Fruit fly (Drosophila melanogaster) whole organism, pupa: ENCODE data around the gene Eig71Eh.

ENCODE experiments used
- CG10348 ChIP-seq: fragments of 200-800 bp; sonication (Bioruptor generic); IDR thresholded peaks from 2 replicates; pipeline ENCODE4 v1.3.6; 2022; ENCODE audit warnings: missing biosample characterization, missing genetic modification characterization
- CG12605 ChIP-seq: fragments of 200-800 bp; sonication (Bioruptor generic); IDR thresholded peaks from 2 replicates; pipeline ENCODE4 v1.3.6; 2022; ENCODE audit warnings: missing biosample characterization, missing genetic modification characterization
- CG13204 ChIP-seq: fragments of 200-800 bp; sonication (Bioruptor generic); optimal IDR thresholded peaks from 2 replicates; lab custom pipeline; 2018; ENCODE audit warnings: missing biosample characterization, mild to moderate bottlenecking, missing genetic modification characterization, moderate library complexity
- CG14655 ChIP-seq: fragments of 200-800 bp; sonication (Bioruptor generic); optimal IDR thresholded peaks from 3 replicates; lab custom pipeline; 2017; ENCODE audit warnings: mild to moderate bottlenecking, missing biosample characterization, missing genetic modification reagents, missing genetic modification characterization
- CG15710 ChIP-seq: fragments of 200-800 bp; sonication (Bioruptor generic); optimal IDR thresholded peaks from 2 replicates; lab custom pipeline; 2018; ENCODE audit warnings: missing biosample characterization, mild to moderate bottlenecking, missing genetic modification characterization, moderate library complexity
- CG17806 ChIP-seq: fragments of 200-800 bp; sonication (Bioruptor generic); optimal IDR thresholded peaks from 2 replicates; lab custom pipeline; 2018; ENCODE audit warnings: missing biosample characterization, mild to moderate bottlenecking, missing genetic modification characterization, moderate library complexity
- CG32121 ChIP-seq: fragments of 200-800 bp; sonication (Bioruptor generic); IDR thresholded peaks from 2 replicates; pipeline ENCODE4 v1.3.6; 2022; ENCODE audit warnings: missing biosample characterization, missing genetic modification characterization
- CG34367 ChIP-seq: fragments of 200-800 bp; sonication (Bioruptor generic); optimal IDR thresholded peaks from 2 replicates; lab custom pipeline; 2018; ENCODE audit warnings: missing biosample characterization, mild to moderate bottlenecking, missing genetic modification characterization
- CG4496 ChIP-seq: fragments of 200-800 bp; sonication (Bioruptor generic); IDR thresholded peaks from 3 replicates; pipeline ENCODE4 v1.3.6; 2022; ENCODE audit warnings: missing biosample characterization, missing genetic modification characterization
- CG8159 ChIP-seq: fragments of 200-800 bp; sonication (Bioruptor generic); optimal IDR thresholded peaks from 3 replicates; lab custom pipeline; 2018; ENCODE audit warnings: missing biosample characterization, mild to moderate bottlenecking, missing genetic modification characterization, moderate library complexity
- CG8301 ChIP-seq: fragments of 200-800 bp; sonication (Bioruptor generic); optimal IDR thresholded peaks from 2 replicates; lab custom pipeline; 2018; ENCODE audit warnings: missing biosample characterization, mild to moderate bottlenecking, missing genetic modification characterization
- CG9948 ChIP-seq: fragments of 200-800 bp; sonication (Bioruptor generic); optimal IDR thresholded peaks from 2 replicates; lab custom pipeline; 2018; ENCODE audit warnings: missing biosample characterization, mild to moderate bottlenecking, missing genetic modification characterization, moderate library complexity
- D1 ChIP-seq: fragments of 200-800 bp; sonication (Bioruptor generic); optimal IDR thresholded peaks from 2 replicates; lab custom pipeline; 2018; ENCODE audit warnings: missing biosample characterization, mild to moderate bottlenecking, missing genetic modification characterization, moderate library complexity
- EcR ChIP-seq: fragments of 200-800 bp; sonication (Bioruptor generic); optimal IDR thresholded peaks from 3 replicates; lab custom pipeline; 2019; ENCODE audit warnings: missing biosample characterization, missing genetic modification characterization, mild to moderate bottlenecking, moderate library complexity, missing genetic modification reagents
- Ets98B ChIP-seq: fragments of 200-800 bp; sonication (Bioruptor generic); IDR thresholded peaks from 2 replicates; pipeline ENCODE4 v1.3.6; 2022; ENCODE audit warnings: missing biosample characterization, missing genetic modification characterization
- Pif1A ChIP-seq: fragments of 200-800 bp; sonication (Bioruptor generic); optimal IDR thresholded peaks from 3 replicates; lab custom pipeline; 2016; ENCODE audit warnings: missing biosample characterization, missing genetic modification characterization
- Pif1B ChIP-seq: fragments of 200-800 bp; sonication (Bioruptor generic); optimal IDR thresholded peaks from 3 replicates; lab custom pipeline; 2016; ENCODE audit warnings: missing biosample characterization, missing genetic modification characterization
- Snoo ChIP-seq: fragments of 200-800 bp; sonication (Bioruptor generic); optimal IDR thresholded peaks from 3 replicates; lab custom pipeline; 2017; ENCODE audit warnings: missing biosample characterization, mild to moderate bottlenecking, missing genetic modification characterization, inconsistent platforms
- fd96Ca ChIP-seq: fragments of 200-800 bp; sonication (Bioruptor generic); IDR thresholded peaks from 3 replicates; pipeline ENCODE4 v1.3.6; 2022; ENCODE audit warnings: missing biosample characterization, missing genetic modification characterization
- gl ChIP-seq: fragments of 200-800 bp; sonication (Bioruptor generic); optimal IDR thresholded peaks from 2 replicates; lab custom pipeline; 2018; ENCODE audit warnings: missing biosample characterization, mild to moderate bottlenecking, missing genetic modification characterization
- rn ChIP-seq: fragments of 200-800 bp; sonication (Bioruptor generic); IDR thresholded peaks from 2 replicates; pipeline ENCODE4 v1.3.6; 2022; ENCODE audit warnings: missing biosample characterization, missing genetic modification characterization

The Eig71Eh gene

DNA sequence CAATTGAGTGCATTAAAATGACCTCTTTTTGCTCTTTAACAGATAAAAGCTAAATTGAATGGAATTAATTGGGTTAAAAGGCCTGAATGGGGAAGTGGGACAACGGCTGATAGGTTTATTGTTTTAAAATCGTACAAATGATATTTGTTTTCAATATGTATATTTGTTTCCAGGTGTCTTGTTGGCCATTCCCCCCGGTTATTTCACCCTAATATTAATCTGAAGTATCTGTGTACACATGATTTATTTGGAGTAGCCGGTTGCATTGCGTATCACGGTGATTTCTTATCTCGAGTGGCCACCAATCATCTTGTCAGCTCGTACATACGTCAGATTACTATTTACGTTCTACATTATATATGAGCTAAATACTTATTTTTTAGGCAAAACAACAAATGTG lies 22.9 kb downstream of the Eig71Eh start:
- no peak for TF ChIP-seq CG14655
- TF ChIP-seq Snoo (tag; lab: Kevin White, UChicago): no peak
- no peak for TF ChIP-seq CG34367
- no peak for TF ChIP-seq D1
- peak; percentile 1 for TF ChIP-seq EcR (GFP tag; lab: Kevin White, UChicago)
- TF ChIP-seq CG15710: no peak
- no peak for TF ChIP-seq CG8159 (tag; lab: Kevin White, UChicago)

DNA sequence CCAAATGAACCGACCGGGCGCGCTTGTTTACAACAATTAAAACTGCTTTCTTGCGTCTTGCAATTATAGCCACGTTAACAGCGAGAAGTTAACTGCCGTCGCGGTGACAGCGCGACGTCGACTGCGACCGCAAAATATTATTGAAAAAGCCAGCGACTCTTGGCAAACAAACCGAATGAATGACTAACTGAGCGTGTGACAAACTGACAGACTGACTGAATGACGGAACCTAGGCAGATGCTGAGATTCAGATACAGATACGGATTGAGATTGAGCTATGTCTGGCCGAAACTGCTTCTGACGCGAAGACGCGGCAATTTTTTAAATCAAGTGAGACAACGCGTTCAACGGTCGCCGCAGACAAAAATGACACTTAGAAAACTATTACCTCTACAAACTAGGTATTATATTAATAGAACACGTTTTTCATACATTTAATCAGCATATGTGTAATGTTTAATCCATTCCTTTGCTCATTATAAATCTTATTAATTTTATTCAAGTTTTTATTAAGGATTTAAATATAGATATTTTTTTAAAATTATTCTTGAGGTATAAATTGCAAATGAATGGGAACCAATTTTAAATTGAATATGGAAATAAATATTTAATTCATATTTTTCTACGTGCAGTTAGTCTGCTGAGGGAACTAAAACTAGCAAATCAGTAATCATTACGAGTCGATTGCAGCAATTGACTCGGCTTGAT lies 24.7 kb downstream of the Eig71Eh start:
- TF ChIP-seq CG17806 (tag; lab: Kevin White, UChicago): no peak
- TF ChIP-seq CG15710: no peak
- no peak for TF ChIP-seq Snoo (tag; lab: Kevin White, UChicago)
- TF ChIP-seq CG4496 (GFP tag; lab: Robert Waterston, UW): no peak
- TF ChIP-seq CG34367: no peak
- no peak for TF ChIP-seq CG14655
- no peak for TF ChIP-seq CG32121
- TF ChIP-seq CG8301: no peak
- no peak for TF ChIP-seq Pif1A (GFP tag; lab: Kevin White, UChicago)
- TF ChIP-seq CG8159 (tag; lab: Kevin White, UChicago): no peak
- TF ChIP-seq Ets98B: no peak

DNA sequence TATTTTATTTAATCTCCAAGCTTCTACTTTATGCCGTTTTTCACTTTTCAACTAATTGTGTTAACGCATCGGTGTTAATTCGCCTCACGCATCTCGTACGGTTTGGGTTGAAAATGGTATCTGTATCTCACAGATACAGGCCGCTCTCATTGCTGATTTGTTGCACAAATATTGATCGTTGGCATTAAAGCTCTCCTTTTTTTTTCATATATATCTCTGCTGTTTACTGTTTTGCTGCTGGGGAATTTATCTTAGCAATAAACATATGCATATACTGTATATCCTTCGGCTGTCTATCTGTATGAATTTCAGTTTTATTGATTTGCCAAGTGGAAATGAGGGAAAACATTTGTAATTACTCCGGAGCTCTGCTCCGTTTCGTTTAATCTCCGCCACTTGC lies 26.6 kb downstream of the Eig71Eh start:
- TF ChIP-seq CG13204 (GFP tag; lab: Kevin White, UChicago): no peak
- no peak for TF ChIP-seq Snoo (tag; lab: Kevin White, UChicago)
- no peak for TF ChIP-seq Pif1A (GFP tag; lab: Kevin White, UChicago)
- TF ChIP-seq CG10348 (GFP tag; lab: Robert Waterston, UW): no peak
- TF ChIP-seq gl (tag; lab: Kevin White, UChicago): no peak
- no peak for TF ChIP-seq CG8159 (tag; lab: Kevin White, UChicago)
- TF ChIP-seq Ets98B: no peak
- TF ChIP-seq fd96Ca (GFP tag; lab: Robert Waterston, UW): no peak
- no peak for TF ChIP-seq CG14655
- no peak for TF ChIP-seq EcR (GFP tag; lab: Kevin White, UChicago)
- TF ChIP-seq Pif1B (GFP tag; lab: Kevin White, UChicago): no peak
- TF ChIP-seq D1: no peak
- TF ChIP-seq CG4496 (GFP tag; lab: Robert Waterston, UW): no peak

DNA sequence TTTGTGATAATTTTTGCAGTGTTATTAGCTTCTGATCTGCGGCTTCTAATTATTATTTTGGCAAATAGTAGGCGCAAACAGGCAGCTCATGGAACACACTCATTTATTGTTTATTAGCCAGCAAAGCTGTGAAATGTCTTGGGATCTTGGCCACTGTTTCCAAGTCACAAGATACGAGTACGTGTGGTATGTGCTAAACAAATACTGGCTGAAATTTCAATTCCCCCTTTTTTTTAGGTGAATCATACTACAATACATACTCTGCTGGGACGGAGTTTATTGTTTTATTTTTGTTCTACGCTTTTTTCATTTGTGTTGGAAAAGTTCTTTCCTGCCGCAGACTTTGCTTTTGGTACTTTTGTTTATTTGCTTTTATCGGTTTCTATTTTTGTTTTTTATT lies 28.2 kb downstream of the Eig71Eh start:
- TF ChIP-seq D1 (no peak), Pif1B (GFP tag; lab: Kevin White, UChicago) (no peak), Snoo (tag; lab: Kevin White, UChicago) (no peak), CG12605 (GFP tag; lab: Robert Waterston, UW) (no peak), CG9948 (tag; lab: Kevin White, UChicago) (no peak)

DNA sequence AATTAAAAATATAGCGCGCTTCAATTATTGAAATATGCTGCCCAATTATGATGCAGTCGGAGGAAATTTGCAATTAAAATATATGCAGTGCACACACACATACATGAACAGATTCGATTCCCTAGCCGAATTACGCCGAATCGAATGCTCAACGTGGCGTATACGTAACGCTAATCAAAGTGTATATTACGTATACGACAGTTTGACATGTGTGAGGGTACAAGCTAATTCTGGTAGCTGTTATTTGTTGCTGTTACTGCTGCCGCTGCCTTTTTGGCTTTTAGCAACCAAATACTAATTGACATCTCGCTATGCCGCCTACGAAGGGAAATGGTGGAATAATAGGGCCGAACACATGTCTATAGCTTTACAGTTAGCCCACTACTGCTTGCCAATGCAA lies 31.9 kb downstream of the Eig71Eh start:
- TF ChIP-seq CG4496 (GFP tag; lab: Robert Waterston, UW): no peak
- TF ChIP-seq gl (tag; lab: Kevin White, UChicago): no peak
- no peak for TF ChIP-seq CG12605 (GFP tag; lab: Robert Waterston, UW)
- TF ChIP-seq CG14655: no peak
- no peak for TF ChIP-seq Pif1B (GFP tag; lab: Kevin White, UChicago)

DNA sequence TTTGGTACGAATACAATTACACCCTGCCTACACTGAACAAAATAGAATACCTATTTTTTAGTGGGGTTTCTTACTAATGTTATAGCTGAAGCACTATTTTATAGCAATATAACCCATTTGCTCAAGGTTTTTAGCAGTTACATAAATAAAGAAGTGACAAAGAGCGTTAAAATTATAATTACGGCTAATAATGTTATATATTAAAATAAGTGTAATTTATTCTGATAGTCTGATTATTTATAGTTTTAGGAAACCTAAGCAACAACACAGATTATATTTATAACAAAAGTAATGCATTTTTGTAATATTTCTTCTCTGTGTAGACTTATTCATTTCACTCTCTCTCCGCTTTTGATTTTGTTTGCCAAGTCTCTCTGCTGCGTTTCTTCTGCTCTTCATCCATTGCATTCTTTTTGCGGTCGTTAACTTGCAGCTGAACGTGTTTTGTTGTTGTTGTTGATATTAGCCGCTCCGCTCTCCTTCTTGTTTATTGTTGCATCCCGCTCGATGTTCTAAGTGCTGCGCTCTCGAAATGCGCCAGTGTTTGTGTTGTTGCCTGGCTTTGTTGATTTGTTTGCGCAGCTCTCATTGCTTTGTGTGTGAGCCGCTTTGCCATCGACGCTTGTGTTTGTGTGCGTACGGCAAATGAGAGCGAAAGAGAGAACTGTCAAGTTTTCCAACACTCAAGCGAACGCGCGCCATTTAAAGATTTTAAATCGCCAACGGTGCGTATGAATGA lies 33.4 kb downstream of the Eig71Eh start:
- peak; percentile 90 for TF ChIP-seq rn (GFP tag; lab: Robert Waterston, UW)
- peak; percentile 96 for TF ChIP-seq CG15710
- TF ChIP-seq CG8301: peak; percentile 98
- peak; percentile 62 for TF ChIP-seq Pif1A (GFP tag; lab: Kevin White, UChicago)
- TF ChIP-seq CG14655: peak; percentile 98
- peak; percentile 97 for TF ChIP-seq CG8159 (tag; lab: Kevin White, UChicago)
- TF ChIP-seq Ets98B: peak; percentile 74
- no peak; the same call in none of the 3 replicates for TF ChIP-seq fd96Ca (GFP tag; lab: Robert Waterston, UW)
- TF ChIP-seq CG12605 (GFP tag; lab: Robert Waterston, UW): peak; percentile 72
- peak; percentile 96 for TF ChIP-seq CG32121
- TF ChIP-seq CG9948 (tag; lab: Kevin White, UChicago): peak; percentile 98
- peak; percentile 87 for TF ChIP-seq CG4496 (GFP tag; lab: Robert Waterston, UW)
- peak; percentile 64 for TF ChIP-seq CG13204 (GFP tag; lab: Kevin White, UChicago)
- peak; percentile 97 for TF ChIP-seq EcR (GFP tag; lab: Kevin White, UChicago)
- TF ChIP-seq CG34367: peak; percentile 90
- peak; percentile 49 for TF ChIP-seq gl (tag; lab: Kevin White, UChicago)
- TF ChIP-seq Snoo (tag; lab: Kevin White, UChicago): peak; percentile 96
- TF ChIP-seq D1: peak; percentile 93
- TF ChIP-seq Pif1B (GFP tag; lab: Kevin White, UChicago): peak; percentile 78
- TF ChIP-seq CG17806 (tag; lab: Kevin White, UChicago): peak; percentile 94
- no peak; the same call in none of the 2 replicates for TF ChIP-seq CG10348 (GFP tag; lab: Robert Waterston, UW)
